Fruit fly (Drosophila melanogaster): Measurements from ENCODE around the gene Gr68a.

DNA sequence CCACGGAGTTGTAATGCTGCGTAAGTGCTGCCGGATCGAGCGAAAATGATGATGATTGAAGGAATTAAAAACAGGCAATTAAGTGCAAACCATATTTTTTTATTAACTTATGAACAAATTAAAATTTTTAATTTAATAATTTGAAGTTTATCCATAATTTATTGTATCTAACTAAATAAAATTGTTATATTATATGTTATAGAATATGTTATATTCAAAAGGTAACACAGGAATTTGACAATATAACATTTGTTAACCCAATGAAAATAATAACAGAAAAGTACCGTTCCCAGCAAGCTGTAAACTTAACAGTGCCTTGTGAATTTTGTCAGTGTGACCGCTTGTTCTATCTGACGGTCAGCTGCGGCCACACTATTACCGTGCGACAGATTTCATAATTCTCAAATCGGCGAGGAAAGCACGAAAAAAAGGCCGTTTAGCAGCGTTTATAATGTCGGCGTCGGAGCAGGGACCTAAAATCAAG, 42.4 kb upstream of the Gr68a start, which contains the start of the genes Ccdc56 and mtTFB1:
- TF ChIP-seq CG7368 (GFP tag; optimal IDR thresholded peaks at IDR 0.05) (no peak), dsx (GFP tag; optimal IDR thresholded peaks at IDR 0.05; ENCODE audit: poor library complexity, severe bottlenecking) (no peak), vri (GFP tag; optimal IDR thresholded peaks at IDR 0.05) (peak; percentile 75), Gug (GFP tag; IDR thresholded peaks at IDR 0.05) (no peak), salr (GFP tag; optimal IDR thresholded peaks at IDR 0.05) (no peak), Blimp-1 (GFP tag; optimal IDR thresholded peaks at IDR 0.05) (no peak), CG8632 (GFP tag; optimal IDR thresholded peaks at IDR 0.05) (no peak), Sox14 (GFP tag; optimal IDR thresholded peaks at IDR 0.05) (no peak), OdsH (GFP tag; optimal IDR thresholded peaks at IDR 0.05) (no peak), CG31627 (GFP tag; optimal IDR thresholded peaks at IDR 0.05) (peak; percentile 19), topi (GFP tag; optimal IDR thresholded peaks at IDR 0.05) (no peak), esn (GFP tag; optimal IDR thresholded peaks at IDR 0.05) (no peak), Hr39 (GFP tag; optimal IDR thresholded peaks at IDR 0.05) (no peak), CG3032 (tag; optimal IDR thresholded peaks at IDR 0.05) (no peak)
